Worm (Caenorhabditis elegans): Measurements from ENCODE around the gene C44H4.4.

The C44H4.4 gene

ce11 chrX:14541992-14542391, 46.9 kb downstream of the C44H4.4 start, which contains the start of gene fbxa-81:
TSS of gene fbxa-81 (minus strand) at chrX:14542092.
- TF ChIP-seq nfya-1 (tag; optimal IDR thresholded peaks at IDR 0.05; ENCODE audit: borderline replicate concordance, insufficient read depth) (no peak), dpff-1 (tag; optimal IDR thresholded peaks at IDR 0.05) (no peak), hmg-20 (GFP tag; IDR thresholded peaks at IDR 0.05) (no peak), B0261.1 (tag; optimal IDR thresholded peaks at IDR 0.05) (no peak), lsy-27 (tag; optimal IDR thresholded peaks at IDR 0.05; ENCODE audit: borderline replicate concordance, insufficient read depth) (no peak), lag-1 (GFP tag; IDR thresholded peaks at IDR 0.05) (no peak)

- TF ChIP-seq tbp1 (GFP tag; optimal IDR thresholded peaks at IDR 0.05) (peak; percentile 1), nhr-80 (tag; optimal IDR thresholded peaks at IDR 0.05) (peak; percentile 90), ztf-22 (GFP tag; optimal IDR thresholded peaks at IDR 0.05) (peak; percentile 37), ceh-79 (tag; optimal IDR thresholded peaks at IDR 0.05) (no peak), atf-7 (tag; optimal IDR thresholded peaks at IDR 0.05) (peak; percentile 46), sdz-38 (tag; optimal IDR thresholded peaks at IDR 0.05) (no peak), nhr-27 (tag; optimal IDR thresholded peaks at IDR 0.05) (no peak), K11D2.4 (GFP tag; IDR thresholded peaks at IDR 0.05) (no peak), pha-4 (tag; optimal IDR thresholded peaks at IDR 0.05) (peak; percentile 27), madf-10 (tag; optimal IDR thresholded peaks at IDR 0.05) (peak; percentile 28), lin-35 (GFP tag; optimal IDR thresholded peaks at IDR 0.05) (no peak), dpl-1 (GFP tag; optimal IDR thresholded peaks at IDR 0.05) (no peak), cebp-1 (GFP tag; IDR thresholded peaks at IDR 0.05) (peak; percentile 16; the same call in 1 of the 2 replicates), cebp-1 (tag; optimal IDR thresholded peaks at IDR 0.05) (no peak), let-607 (tag; optimal IDR thresholded peaks at IDR 0.05) (peak; percentile 26 to 67), F10E7.11 (tag; optimal IDR thresholded peaks at IDR 0.05) (no peak), bed-1 (GFP tag; IDR thresholded peaks at IDR 0.05) (no peak), snpc-4 (GFP tag; optimal IDR thresholded peaks at IDR 0.05) (no peak), snpc-4 (tag; optimal IDR thresholded peaks at IDR 0.05) (peak in 1 of 4 experiments; percentile 31), nhr-120 (GFP tag; IDR thresholded peaks at IDR 0.05) (no peak), ets-4 (GFP tag; optimal IDR thresholded peaks at IDR 0.05) (peak; percentile 10), aptf-3 (GFP tag; IDR thresholded peaks at IDR 0.05) (no peak), egl-44 (GFP tag; IDR thresholded peaks at IDR 0.05) (0 out of 2 replicates have a peak, but pooled peaks have one; percentile 20), aptf-2 (GFP tag; conservative IDR thresholded peaks at IDR 0.05) (no peak), rpc-1 (optimal IDR thresholded peaks at IDR 0.05) (no peak), rpc-1 (tag; optimal IDR thresholded peaks at IDR 0.05) (no peak), fkh-3 (tag; optimal IDR thresholded peaks at IDR 0.05) (no peak)
These were observed 49.4 kb downstream of the C44H4.4 start for ce11 chrX:14539468-14539867.

DNA sequence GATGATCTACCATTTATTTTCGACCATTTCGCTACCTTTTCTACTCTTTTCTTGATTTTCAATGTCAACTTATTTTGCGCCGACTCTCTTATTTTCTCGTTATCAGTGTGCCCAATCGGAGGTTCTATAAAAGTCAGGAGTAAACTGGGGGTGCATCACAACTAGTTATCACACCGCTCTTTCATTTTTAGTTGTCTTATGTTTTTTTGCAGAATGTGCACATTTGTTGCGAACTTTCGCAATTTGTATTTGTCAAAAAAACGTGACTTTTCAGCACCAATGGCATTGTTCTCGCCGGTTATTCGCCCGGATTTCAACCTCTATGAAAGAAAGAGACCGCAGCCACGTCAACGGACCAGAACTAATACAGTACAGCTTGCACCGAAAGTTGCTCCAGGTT, 51.3 kb downstream of the C44H4.4 start:
- TF ChIP-seq cebp-1 (GFP tag; IDR thresholded peaks at IDR 0.05) (peak; percentile 35; the same call in 1 of the 2 replicates), cebp-1 (tag; optimal IDR thresholded peaks at IDR 0.05) (peak; percentile 57), nhr-80 (tag; optimal IDR thresholded peaks at IDR 0.05) (peak; percentile 38), hmg-1.2 (GFP tag; IDR thresholded peaks at IDR 0.05) (no peak)

- TF ChIP-seq dox-1 (GFP tag; IDR thresholded peaks at IDR 0.05) (no peak), lir-1 (GFP tag; conservative IDR thresholded peaks at IDR 0.05) (no peak), nhr-80 (tag; optimal IDR thresholded peaks at IDR 0.05) (peak; percentile 34)
These were observed 53.0 kb downstream of the C44H4.4 start for ce11 chrX:14535913-14536312.

All from whole organism, young adult.